Worm (Caenorhabditis elegans) whole organism, young adult: ENCODE results near the gene sri-25.

Experiments used
- F52B5.7 ChIP-seq: sonication (generic microtip); optimal IDR thresholded peaks from 2 replicates; lab custom pipeline; 2016; ENCODE audit warnings: mild to moderate bottlenecking, missing genetic modification characterization, missing compliant biosample characterization
- Y53F4B.3 ChIP-seq: fragments of 200-800 bp; sonication (Bioruptor generic); IDR thresholded peaks from 2 replicates; pipeline ENCODE4 v1.3.6; 2022; ENCODE audit warnings: missing genetic modification reagents, missing genetic modification characterization, missing compliant biosample characterization
- aptf-3 ChIP-seq: fragments of 200-800 bp; sonication (Bioruptor generic); IDR thresholded peaks from 2 replicates; pipeline ENCODE4 v1.3.6; 2022; ENCODE audit warnings: missing genetic modification characterization, missing compliant biosample characterization
- lsl-1 ChIP-seq: fragments of 200-800 bp; sonication (Bioruptor generic); optimal IDR thresholded peaks from 2 replicates; lab custom pipeline; 2018; ENCODE audit warnings: mild to moderate bottlenecking, missing genetic modification characterization, moderate library complexity, missing compliant biosample characterization
- nfya-1 ChIP-seq: sonication (generic microtip); optimal IDR thresholded peaks from 2 replicates; lab custom pipeline; 2017; ENCODE audit warnings: antibody characterized with exemption, missing compliant biosample characterization, missing genetic modification characterization, borderline replicate concordance; ENCODE audit not compliant: insufficient read depth
- snpc-4 ChIP-seq, 5 experiments: fragments of 150-350 bp in 1 of 5; sonication (generic microtip) in 4 of 5; optimal IDR thresholded peaks; 2 replicates each; lab custom pipeline; 2014 to 2018; ENCODE audit warnings: missing genetic modification characterization in 5 of 5, missing biosample characterization in 3 of 5, antibody characterized with exemption in 2 of 5, mild to moderate bottlenecking in 2 of 5, missing compliant biosample characterization in 2 of 5, missing genotype in 2 of 5, moderate library complexity in 2 of 5, missing genetic modification reagents in 1 of 5
- tbx-9 ChIP-seq: sonication (generic microtip); optimal IDR thresholded peaks from 2 replicates; lab custom pipeline; 2016; ENCODE audit warnings: borderline replicate concordance, missing genetic modification characterization, inconsistent platforms, missing compliant biosample characterization

- no peak for TF ChIP-seq aptf-3 (GFP tag; lab: Robert Waterston, UW)
- no peak for TF ChIP-seq nfya-1 (tag; lab: Kevin White, UChicago)
- no peak for TF ChIP-seq tbx-9
- no peak for TF ChIP-seq Y53F4B.3 (GFP tag; lab: Robert Waterston, UW)
- no peak for TF ChIP-seq F52B5.7 (tag; lab: Kevin White, UChicago)
- TF ChIP-seq snpc-4 (GFP tag; optimal IDR thresholded peaks at IDR 0.05; lab: Kevin White, UChicago): no peak
- TF ChIP-seq snpc-4 (tag; optimal IDR thresholded peaks at IDR 0.05; lab: Kevin White, UChicago): no peak
- no peak for TF ChIP-seq lsl-1 (GFP tag; lab: Kevin White, UChicago)
Observed at ce11 chrV:15226206-15226605, 9.4 kb downstream of the sri-25 start.
